Worm (Caenorhabditis elegans) whole organism, L3 larva: ENCODE measurements around the gene trpp-11.
A peak's percentile ranks its signal among the peaks of the same experiment; 100 is the strongest.

Source experiments
- R02D3.7 ChIP-seq: fragments of 150-350 bp; optimal IDR thresholded peaks from 2 replicates; lab custom pipeline; 2014; ENCODE audit warnings: missing biosample characterization, missing genetic modification characterization
- ZK546.5 ChIP-seq: sonication (generic microtip); optimal IDR thresholded peaks from 2 replicates; lab custom pipeline; 2017; ENCODE audit warnings: missing biosample characterization, missing genetic modification characterization
- aly-2 ChIP-seq: fragments of 150-350 bp; optimal IDR thresholded peaks from 2 replicates; lab custom pipeline; 2014; ENCODE audit warnings: missing biosample characterization, missing genetic modification characterization
- ceh-16 ChIP-seq: sonication (generic microtip); optimal IDR thresholded peaks from 2 replicates; lab custom pipeline; 2017; ENCODE audit warnings: missing biosample characterization, missing genetic modification characterization
- ceh-9 ChIP-seq: sonication (generic microtip); optimal IDR thresholded peaks from 2 replicates; lab custom pipeline; 2018; ENCODE audit warnings: missing biosample characterization, missing genetic modification characterization
- daf-12 ChIP-seq: fragments of 150-350 bp; optimal IDR thresholded peaks from 2 replicates; lab custom pipeline; 2014; ENCODE audit warnings: missing biosample characterization, missing genetic modification reagents, missing genetic modification characterization
- egl-27 ChIP-seq: sonication (generic microtip); optimal IDR thresholded peaks from 4 replicates; lab custom pipeline; 2017; ENCODE audit warnings: missing biosample characterization, missing genetic modification reagents, missing genetic modification characterization
- egl-5 ChIP-seq: fragments of 150-350 bp; optimal IDR thresholded peaks from 2 replicates; lab custom pipeline; 2017; ENCODE audit warnings: missing biosample characterization, missing genetic modification reagents, missing genetic modification characterization, inconsistent platforms
- elt-1 ChIP-seq: fragments of 150-350 bp; optimal IDR thresholded peaks from 2 replicates; lab custom pipeline; 2014; ENCODE audit warnings: missing biosample characterization, missing genetic modification characterization
- elt-3 ChIP-seq, 3 experiments: fragments of 150-350 bp in 1 of 3; sonication (generic microtip) in 2 of 3; optimal IDR thresholded peaks; 2 replicates in 2 of 3; 4 replicates in 1 of 3; lab custom pipeline; 2014 to 2017; ENCODE audit warnings: missing biosample characterization in 3 of 3, missing genetic modification characterization in 3 of 3
- eor-1 ChIP-seq, 2 experiments: fragments of 150-350 bp; optimal IDR thresholded peaks; 2 replicates each; lab custom pipeline; 2014 to 2018; ENCODE audit warnings: missing biosample characterization in 2 of 2, missing genetic modification characterization in 2 of 2
- fos-1 ChIP-seq: fragments of 150-350 bp; optimal IDR thresholded peaks from 2 replicates; lab custom pipeline; 2014; ENCODE audit warnings: missing biosample characterization, missing genetic modification characterization
- hmg-11 ChIP-seq: sonication (generic microtip); optimal IDR thresholded peaks from 2 replicates; lab custom pipeline; 2016; ENCODE audit warnings: missing genetic modification characterization, missing compliant biosample characterization
- jun-1 ChIP-seq: fragments of 150-350 bp; optimal IDR thresholded peaks from 2 replicates; lab custom pipeline; 2014; ENCODE audit warnings: missing biosample characterization, missing genetic modification reagents, missing genetic modification characterization
- mdl-1 ChIP-seq: fragments of 150-350 bp; optimal IDR thresholded peaks from 2 replicates; lab custom pipeline; 2014; ENCODE audit warnings: missing biosample characterization, missing genetic modification characterization
- mml-1 ChIP-seq: fragments of 150-350 bp; sonication (generic microtip); optimal IDR thresholded peaks from 3 replicates; lab custom pipeline; 2014; ENCODE audit warnings: missing biosample characterization, missing genetic modification characterization
- nhr-11 ChIP-seq: fragments of 150-350 bp; optimal IDR thresholded peaks from 2 replicates; lab custom pipeline; 2014; ENCODE audit warnings: missing biosample characterization, missing genetic modification characterization
- nhr-12 ChIP-seq: fragments of 150-350 bp; optimal IDR thresholded peaks from 2 replicates; lab custom pipeline; 2014; ENCODE audit warnings: missing biosample characterization, missing genetic modification characterization
- nhr-23 ChIP-seq: fragments of 150-350 bp; optimal IDR thresholded peaks from 2 replicates; lab custom pipeline; 2014; ENCODE audit warnings: missing biosample characterization, missing genetic modification reagents, missing genetic modification characterization
- nhr-237 ChIP-seq: fragments of 150-350 bp; optimal IDR thresholded peaks from 2 replicates; lab custom pipeline; 2014; ENCODE audit warnings: missing biosample characterization, missing genetic modification characterization
- nhr-25 ChIP-seq: sonication (generic microtip); optimal IDR thresholded peaks from 2 replicates; lab custom pipeline; 2017; ENCODE audit warnings: missing biosample characterization, missing genetic modification characterization
- nhr-43 ChIP-seq: sonication (generic microtip); optimal IDR thresholded peaks from 2 replicates; lab custom pipeline; 2016; ENCODE audit warnings: mild to moderate bottlenecking, missing genetic modification characterization, missing compliant biosample characterization; ENCODE audit not compliant: poor library complexity, severe bottlenecking
- nhr-67 ChIP-seq: fragments of 150-350 bp; optimal IDR thresholded peaks from 2 replicates; lab custom pipeline; 2014; ENCODE audit warnings: missing biosample characterization, missing genetic modification characterization
- nhr-76 ChIP-seq: fragments of 150-350 bp; sonication (generic microtip); optimal IDR thresholded peaks from 5 replicates; lab custom pipeline; 2014; ENCODE audit warnings: missing biosample characterization, missing genetic modification characterization
- pqm-1 ChIP-seq: fragments of 150-350 bp; optimal IDR thresholded peaks from 2 replicates; lab custom pipeline; 2017; ENCODE audit warnings: missing biosample characterization, missing genetic modification characterization, inconsistent platforms
- sea-2 ChIP-seq: fragments of 150-350 bp; sonication (generic microtip); optimal IDR thresholded peaks from 4 replicates; lab custom pipeline; 2014; ENCODE audit warnings: missing biosample characterization, missing genetic modification reagents, missing genetic modification characterization
- snpc-4 ChIP-seq: fragments of 150-350 bp; optimal IDR thresholded peaks from 2 replicates; lab custom pipeline; 2014; ENCODE audit warnings: missing biosample characterization, missing genetic modification characterization
- unc-39 ChIP-seq: sonication (generic microtip); optimal IDR thresholded peaks from 4 replicates; lab custom pipeline; 2017; ENCODE audit warnings: missing biosample characterization, missing genetic modification characterization
- unc-62 ChIP-seq: fragments of 150-350 bp; sonication (generic microtip); optimal IDR thresholded peaks from 4 replicates; lab custom pipeline; 2014; ENCODE audit warnings: missing biosample characterization, missing genetic modification reagents, missing genetic modification characterization
- ztf-4 ChIP-seq: fragments of 150-350 bp; optimal IDR thresholded peaks from 2 replicates; lab custom pipeline; 2014; ENCODE audit warnings: missing biosample characterization, missing genetic modification characterization

The trpp-11 gene

DNA sequence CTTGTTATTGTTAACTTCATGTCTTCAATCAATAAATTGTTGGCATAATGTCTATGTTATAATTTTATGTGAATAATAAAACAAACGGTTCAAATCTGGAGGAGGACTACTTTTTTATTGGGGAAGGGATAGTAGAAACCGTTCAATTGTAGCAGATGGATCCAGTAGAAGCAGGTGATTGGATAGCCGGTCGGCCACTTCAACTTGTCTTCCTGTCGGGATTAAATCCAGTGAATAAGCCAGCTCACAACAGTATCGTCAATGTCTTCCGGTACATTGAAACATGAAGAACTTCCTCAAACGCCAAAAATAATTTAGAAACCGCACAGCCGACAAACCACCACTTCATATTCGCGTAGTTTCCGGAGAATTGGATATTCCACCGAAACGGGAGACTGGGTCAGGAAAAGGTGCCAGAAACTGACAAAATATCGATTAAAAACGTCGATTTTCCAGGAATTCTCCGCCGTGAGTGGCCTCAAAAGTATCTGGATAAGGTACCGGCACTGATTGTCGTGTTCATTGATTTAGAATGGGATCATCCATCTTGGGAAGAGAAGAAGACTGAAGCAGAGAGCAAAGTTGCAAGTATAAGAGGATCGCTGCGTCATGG is at the start of gene trpp-11:
TSS of gene trpp-11 (plus strand) at position 153 of the 613 bp plus-strand sequence.
- TF ChIP-seq nhr-43 (no peak), ceh-9 (no peak), R02D3.7 (no peak), nhr-12 (tag; lab: Kevin White, UChicago) (no peak), snpc-4 (tag; lab: Kevin White, UChicago) (no peak), unc-39 (tag; lab: Kevin White, UChicago) (no peak)

DNA sequence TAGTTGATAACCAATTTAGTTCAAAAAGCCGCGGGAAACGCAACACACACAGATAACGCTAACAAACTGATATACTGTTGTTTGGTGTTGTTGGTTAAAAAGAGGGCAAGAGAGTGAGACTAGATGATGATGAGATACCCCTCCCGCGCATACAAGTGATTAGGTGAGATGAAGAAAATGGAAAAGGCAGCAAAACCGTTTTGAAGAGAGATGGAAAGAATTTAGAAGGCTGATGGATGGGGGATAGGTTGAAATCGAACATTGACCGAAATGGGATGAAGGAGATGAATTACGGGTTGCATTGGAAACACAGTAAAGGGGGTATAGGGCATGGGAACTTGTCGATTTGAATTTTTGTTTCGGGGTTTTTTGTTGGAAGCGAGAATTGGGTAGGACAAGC is 46.2 kb upstream of the trpp-11 start:
- TF ChIP-seq nhr-23 = peak; percentile 7
- no peak for TF ChIP-seq eor-1 (tag; optimal IDR thresholded peaks at IDR 0.05; lab: Kevin White, UChicago)
- TF ChIP-seq elt-3 (tag; optimal IDR thresholded peaks at IDR 0.05; lab: Kevin White, UChicago) = peak in 1 of 3 experiments; percentile 13

DNA sequence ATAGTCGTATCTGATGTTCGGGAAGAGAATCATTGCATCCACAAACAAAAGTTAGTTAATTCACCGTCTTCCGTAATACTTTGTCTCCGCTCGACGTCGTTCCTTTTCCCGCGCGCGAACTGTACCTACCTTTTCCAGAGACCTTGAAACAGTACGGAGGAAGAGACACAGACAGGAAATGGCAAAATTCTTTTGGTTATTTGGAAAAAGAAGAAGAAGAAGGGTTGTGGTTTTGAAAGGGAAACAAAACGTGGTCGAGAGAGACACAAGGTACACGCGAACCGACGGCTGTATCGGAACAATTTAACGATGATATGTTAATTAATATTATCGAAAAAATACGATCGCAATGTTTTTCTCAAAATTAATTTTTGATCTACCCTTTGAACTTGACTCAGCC is 44.9 kb upstream of the trpp-11 start:
- no peak for TF ChIP-seq hmg-11 (tag; lab: Kevin White, UChicago)
- peak; percentile 38 for TF ChIP-seq nhr-25 (tag; lab: Kevin White, UChicago)

DNA sequence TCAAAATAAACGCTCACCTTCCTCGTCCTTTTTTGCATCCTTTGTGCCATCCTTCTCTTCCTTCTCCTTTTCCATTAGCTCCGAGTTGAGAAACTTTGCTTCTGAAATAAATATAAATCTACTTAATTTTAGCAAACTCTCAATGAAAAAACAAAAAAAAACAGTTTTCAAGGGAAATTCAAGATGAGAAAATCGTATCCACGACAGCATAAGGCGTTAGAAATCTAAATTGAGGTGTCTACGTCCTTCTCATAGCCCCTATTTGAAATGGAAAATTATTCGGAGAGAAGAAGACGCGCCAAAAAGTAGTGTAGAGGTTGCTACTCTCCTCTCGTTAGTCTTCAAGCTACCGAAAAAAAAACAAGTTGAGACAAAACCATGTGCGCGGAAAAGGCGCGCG is 42.6 kb upstream of the trpp-11 start, which contains the start of gene pat-12:
TSS of gene pat-12 (minus strand) at position 101 of the 400 bp plus-strand sequence.
- no peak for TF ChIP-seq ceh-16 (tag; lab: Kevin White, UChicago)

DNA sequence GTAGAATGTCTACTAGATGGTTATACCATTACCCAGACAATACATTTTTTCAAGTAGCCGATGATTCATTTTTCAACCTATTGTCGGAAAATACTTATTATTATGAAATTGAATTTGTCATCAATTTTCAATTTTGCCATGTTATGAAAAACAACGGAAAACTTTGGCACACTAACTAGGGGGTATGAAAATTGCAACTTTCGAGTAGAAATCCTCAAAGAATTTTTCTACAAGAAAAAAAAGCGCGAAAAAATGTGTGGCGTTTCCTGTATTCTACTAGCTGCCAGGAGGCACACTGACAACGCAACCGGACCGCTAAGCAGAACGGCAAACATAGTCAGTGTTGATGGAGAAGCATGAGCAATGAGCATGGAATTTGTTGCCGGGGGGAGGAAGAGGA is 40.6 kb upstream of the trpp-11 start:
- TF ChIP-seq jun-1 (no peak), egl-27 (tag; lab: Kevin White, UChicago) (no peak), nhr-11 (no peak), mdl-1 (no peak)

DNA sequence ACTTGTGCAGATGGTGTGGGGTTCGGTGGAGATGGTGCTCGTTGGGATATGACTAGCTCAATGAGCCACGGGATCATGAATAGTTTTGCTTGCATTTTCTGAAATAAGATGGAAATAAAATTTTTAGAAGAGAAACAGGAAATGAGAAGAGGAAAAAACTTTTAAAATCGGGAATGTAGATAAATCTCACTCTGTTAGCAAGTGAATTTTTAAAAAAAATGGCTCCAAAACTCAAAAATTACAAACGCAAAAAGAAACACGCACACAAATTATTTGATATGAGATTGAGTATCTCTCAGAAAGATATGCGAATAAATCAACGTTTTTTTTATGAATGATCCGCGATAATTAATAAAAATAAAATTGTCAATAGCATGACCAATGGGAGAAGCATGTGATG is 37.0 kb upstream of the trpp-11 start, which contains the start of gene T17H7.7:
TSS of gene T17H7.7 (minus strand) at position 101 of the 400 bp plus-strand sequence.
- TF ChIP-seq ceh-9 = no peak
- no peak for TF ChIP-seq hmg-11 (tag; lab: Kevin White, UChicago)
- no peak for TF ChIP-seq snpc-4 (tag; lab: Kevin White, UChicago)
- TF ChIP-seq nhr-237 (tag; lab: Kevin White, UChicago) = no peak
- no peak for TF ChIP-seq eor-1 (tag; optimal IDR thresholded peaks at IDR 0.05; lab: Kevin White, UChicago)
- no peak for TF ChIP-seq mml-1
- TF ChIP-seq unc-62 (GFP tag; lab: Kevin White, UChicago) = no peak
- TF ChIP-seq, all 47 proteins: peak for 0

DNA sequence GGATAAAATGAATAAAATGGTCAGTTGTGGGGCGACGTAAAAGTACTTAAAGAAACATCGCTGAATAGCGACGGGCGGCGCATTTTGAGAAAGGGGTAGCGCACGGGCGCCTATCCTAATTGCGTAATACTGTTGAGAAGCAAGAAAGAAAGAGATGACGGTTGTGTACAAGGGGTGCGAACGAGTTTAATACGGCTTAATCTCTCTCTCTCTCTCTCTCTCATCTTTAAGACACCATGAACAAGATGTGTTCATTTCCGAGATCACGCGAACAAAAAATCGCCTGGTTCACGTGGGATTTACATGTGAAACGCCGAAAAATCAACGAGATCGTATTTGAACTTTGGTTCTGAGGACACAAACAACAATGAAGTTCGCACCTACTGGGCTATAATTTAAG is 35.3 kb upstream of the trpp-11 start:
- TF ChIP-seq nhr-67 (tag; lab: Kevin White, UChicago) (no peak), nhr-23 (peak; percentile 1), nhr-25 (tag; lab: Kevin White, UChicago) (peak; percentile 69), pqm-1 (tag; lab: Kevin White, UChicago) (no peak), jun-1 (no peak), nhr-43 (peak; percentile 80)

DNA sequence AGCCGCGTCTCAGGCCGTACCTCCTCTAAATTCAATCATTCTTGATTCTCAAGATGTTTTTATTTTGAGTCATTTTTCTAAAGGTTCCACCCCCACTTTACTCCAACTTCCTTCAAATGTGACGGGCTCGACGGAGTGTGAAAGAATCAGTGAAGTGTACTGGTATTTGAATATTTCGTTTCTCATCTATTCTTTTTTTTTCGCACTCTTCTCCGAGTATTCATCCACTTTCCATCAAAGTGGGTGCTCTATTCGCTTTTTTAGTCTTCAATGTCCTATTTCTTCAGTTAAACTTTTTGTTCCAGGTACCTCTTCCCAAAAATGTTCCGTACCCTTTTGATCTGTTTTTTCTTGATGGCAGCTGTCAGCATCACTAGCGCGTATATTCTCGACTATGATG is 33.5 kb upstream of the trpp-11 start, which contains the start of gene nlp-52:
TSS of gene nlp-52 (plus strand) at position 301 of the 400 bp plus-strand sequence.
- TF ChIP-seq sea-2 (no peak), aly-2 (tag; lab: Kevin White, UChicago) (no peak), egl-5 (tag; lab: Kevin White, UChicago) (no peak), nhr-76 (tag; lab: Kevin White, UChicago) (no peak), nhr-11 (no peak), hmg-11 (tag; lab: Kevin White, UChicago) (no peak), fos-1 (tag; lab: Kevin White, UChicago) (no peak), elt-1 (no peak), ztf-4 (tag; lab: Kevin White, UChicago) (no peak), daf-12 (tag; lab: Kevin White, UChicago) (no peak), ZK546.5 (tag; lab: Kevin White, UChicago) (no peak)
